Fruit fly (Drosophila melanogaster) whole organism, embryonic: Measurements from ENCODE around the gene CG11655.
A peak's percentile ranks its signal among the peaks of the same experiment; 100 is the strongest.

Source experiments
- Ada2b ChIP-seq: fragments of 200-800 bp; sonication (Bioruptor generic); IDR thresholded peaks from 2 replicates; pipeline ENCODE4 v1.3.6; 2022; ENCODE audit warnings: missing biosample characterization, missing genetic modification characterization
- Adf1 ChIP-seq: fragments of 200-800 bp; sonication (Bioruptor generic); IDR thresholded peaks from 2 replicates; pipeline ENCODE4 v1.3.6; 2022; ENCODE audit warnings: missing biosample characterization, missing genetic modification characterization
- BEAF-32 ChIP-seq: fragments of 200-800 bp; sonication (Bioruptor generic); optimal IDR thresholded peaks from 3 replicates; lab custom pipeline; 2017; ENCODE audit warnings: missing biosample characterization, missing genetic modification characterization, mild to moderate bottlenecking, moderate library complexity, missing genetic modification reagents
- Blimp-1 ChIP-seq: fragments of 200-800 bp; sonication (Bioruptor generic); optimal IDR thresholded peaks from 3 replicates; lab custom pipeline; 2018; ENCODE audit warnings: missing biosample characterization, missing genetic modification characterization, mild to moderate bottlenecking, moderate library complexity, missing genetic modification reagents
- CG1024 ChIP-seq: fragments of 200-800 bp; sonication (Bioruptor generic); IDR thresholded peaks from 2 replicates; pipeline ENCODE4 v1.3.6; 2022; ENCODE audit warnings: missing biosample characterization, missing genetic modification characterization
- CG12155 ChIP-seq: fragments of 200-800 bp; sonication (Bioruptor generic); optimal IDR thresholded peaks from 3 replicates; lab custom pipeline; 2016; ENCODE audit warnings: missing biosample characterization, missing genetic modification characterization
- CG14667 ChIP-seq: fragments of 200-800 bp; sonication (Bioruptor generic); IDR thresholded peaks from 2 replicates; pipeline ENCODE4 v1.3.6; 2022; ENCODE audit warnings: missing biosample characterization, missing genetic modification characterization
- CG14965 ChIP-seq: fragments of 200-800 bp; sonication (Bioruptor generic); optimal IDR thresholded peaks from 2 replicates; lab custom pipeline; 2016; ENCODE audit warnings: missing biosample characterization, missing genetic modification characterization, borderline replicate concordance
- CG17385 ChIP-seq: fragments of 200-800 bp; sonication (Bioruptor generic); optimal IDR thresholded peaks from 3 replicates; lab custom pipeline; 2018; ENCODE audit warnings: missing biosample characterization, mild to moderate bottlenecking, missing genetic modification characterization
- CG2116 ChIP-seq: fragments of 200-800 bp; sonication (Bioruptor generic); optimal IDR thresholded peaks from 3 replicates; lab custom pipeline; 2018; ENCODE audit warnings: missing biosample characterization, mild to moderate bottlenecking, missing genetic modification characterization
- CG31224 ChIP-seq: fragments of 200-800 bp; sonication (Bioruptor generic); IDR thresholded peaks from 2 replicates; pipeline ENCODE4 v1.3.6; 2022; ENCODE audit warnings: missing biosample characterization, missing genetic modification characterization
- CG32532 ChIP-seq: fragments of 200-800 bp; sonication (Bioruptor generic); IDR thresholded peaks from 2 replicates; pipeline ENCODE4 v1.3.6; 2022; ENCODE audit warnings: missing biosample characterization, missing genetic modification characterization
- CG34224 ChIP-seq: fragments of 200-800 bp; sonication (Bioruptor generic); IDR thresholded peaks from 3 replicates; pipeline ENCODE4 v1.3.6; 2022; ENCODE audit warnings: missing biosample characterization, missing genetic modification characterization; ENCODE audit not compliant: partially characterized antibody
- CG6272 ChIP-seq: fragments of 200-800 bp; sonication (Bioruptor generic); IDR thresholded peaks from 2 replicates; pipeline ENCODE4 v1.3.6; 2022; ENCODE audit warnings: missing biosample characterization, missing genetic modification characterization
- CG8388 ChIP-seq: fragments of 200-800 bp; sonication (Bioruptor generic); optimal IDR thresholded peaks from 2 replicates; lab custom pipeline; 2019; ENCODE audit warnings: missing biosample characterization, mild to moderate bottlenecking, missing genetic modification characterization, moderate library complexity
- CG9215 ChIP-seq: fragments of 200-800 bp; sonication (Bioruptor generic); IDR thresholded peaks from 2 replicates; pipeline ENCODE4 v1.3.6; 2022; ENCODE audit warnings: missing biosample characterization, missing genetic modification characterization
- CG9437 ChIP-seq: fragments of 200-800 bp; sonication (Bioruptor generic); optimal IDR thresholded peaks from 2 replicates; lab custom pipeline; 2018; ENCODE audit warnings: missing biosample characterization, mild to moderate bottlenecking, missing genetic modification characterization
- CG9727 ChIP-seq: fragments of 200-800 bp; sonication (Bioruptor generic); optimal IDR thresholded peaks from 3 replicates; lab custom pipeline; 2017; ENCODE audit warnings: missing biosample characterization, mild to moderate bottlenecking, missing genetic modification characterization
- CrebB ChIP-seq: fragments of 200-800 bp; sonication (Bioruptor generic); optimal IDR thresholded peaks from 3 replicates; lab custom pipeline; 2018; ENCODE audit warnings: missing biosample characterization, mild to moderate bottlenecking, missing genetic modification characterization
- Dll ChIP-seq: fragments of 200-800 bp; sonication (Bioruptor generic); IDR thresholded peaks from 4 replicates; pipeline ENCODE4 v1.3.6; 2022; ENCODE audit warnings: missing biosample characterization, missing genetic modification characterization; ENCODE audit not compliant: partially characterized antibody
- Doc3 ChIP-seq: fragments of 200-800 bp; sonication (Bioruptor generic); IDR thresholded peaks from 3 replicates; pipeline ENCODE4 v1.3.6; 2022; ENCODE audit warnings: missing biosample characterization, missing genetic modification characterization; ENCODE audit not compliant: partially characterized antibody
- Fer3 ChIP-seq: fragments of 200-800 bp; sonication (Bioruptor generic); optimal IDR thresholded peaks from 2 replicates; lab custom pipeline; 2018; ENCODE audit warnings: missing biosample characterization, mild to moderate bottlenecking, missing genetic modification characterization, moderate library complexity
- HLH4C ChIP-seq: fragments of 200-800 bp; sonication (Bioruptor generic); IDR thresholded peaks from 3 replicates; pipeline ENCODE4 v1.3.6; 2022; ENCODE audit warnings: missing biosample characterization, missing genetic modification characterization; ENCODE audit not compliant: partially characterized antibody
- Hr39 ChIP-seq: fragments of >200 bp; optimal IDR thresholded peaks from 2 replicates; lab custom pipeline; 2017
- NK7.1 ChIP-seq: fragments of 200-800 bp; sonication (Bioruptor generic); optimal IDR thresholded peaks from 3 replicates; lab custom pipeline; 2016; ENCODE audit warnings: missing biosample characterization, missing genetic modification characterization
- Opbp ChIP-seq: fragments of 200-800 bp; sonication (Bioruptor generic); IDR thresholded peaks from 3 replicates; pipeline ENCODE4 v1.3.6; 2022; ENCODE audit warnings: missing biosample characterization, missing genetic modification characterization; ENCODE audit not compliant: partially characterized antibody
- ase ChIP-seq: fragments of 200-800 bp; sonication (Bioruptor generic); IDR thresholded peaks from 3 replicates; pipeline ENCODE4 v1.3.6; 2022; ENCODE audit warnings: missing biosample characterization, missing genetic modification characterization
- az2 ChIP-seq: fragments of 200-800 bp; sonication (Bioruptor generic); optimal IDR thresholded peaks from 3 replicates; lab custom pipeline; 2016; ENCODE audit warnings: missing biosample characterization, missing genetic modification characterization
- crc ChIP-seq: fragments of 200-800 bp; sonication (Bioruptor generic); optimal IDR thresholded peaks from 2 replicates; lab custom pipeline; 2016; ENCODE audit warnings: missing biosample characterization, missing genetic modification characterization
- crol ChIP-seq: fragments of 200-800 bp; sonication (Bioruptor generic); IDR thresholded peaks from 2 replicates; pipeline ENCODE4 v1.3.6; 2022; ENCODE audit warnings: missing biosample characterization, missing genetic modification characterization
- crp ChIP-seq, 2 experiments: fragments of 200-800 bp; sonication (Bioruptor generic); optimal IDR thresholded peaks; 2 replicates in 1 of 2; 3 replicates in 1 of 2; lab custom pipeline; 2017; ENCODE audit warnings: missing biosample characterization in 2 of 2, missing genetic modification characterization in 2 of 2, mild to moderate bottlenecking in 1 of 2, moderate library complexity in 1 of 2
- dati ChIP-seq: fragments of 200-800 bp; sonication (Bioruptor generic); IDR thresholded peaks from 2 replicates; pipeline ENCODE4 v1.3.6; 2022; ENCODE audit warnings: missing biosample characterization, missing genetic modification characterization
- esg ChIP-seq: fragments of 200-800 bp; sonication (Bioruptor generic); conservative IDR thresholded peaks from 2 replicates; pipeline ENCODE4 v1.3.6; 2022; ENCODE audit warnings: missing biosample characterization, missing genetic modification characterization
- eve ChIP-seq, 2 experiments: fragments of >200 bp; optimal IDR thresholded peaks; 2 replicates each; lab custom pipeline; 2017; ENCODE audit warnings: missing biosample characterization in 2 of 2, missing genetic modification characterization in 2 of 2
- ewg ChIP-seq: fragments of 200-800 bp; sonication (Bioruptor generic); optimal IDR thresholded peaks from 3 replicates; lab custom pipeline; 2017; ENCODE audit warnings: mild to moderate bottlenecking, missing biosample characterization, missing genetic modification reagents, missing genetic modification characterization
- gem ChIP-seq: fragments of 200-800 bp; sonication (Bioruptor generic); optimal IDR thresholded peaks from 2 replicates; lab custom pipeline; 2019; ENCODE audit warnings: missing biosample characterization, mild to moderate bottlenecking, missing genetic modification characterization, moderate library complexity
- grau ChIP-seq: fragments of 200-800 bp; optimal IDR thresholded peaks from 3 replicates; lab custom pipeline; 2019; ENCODE audit warnings: missing biosample characterization, mild to moderate bottlenecking, missing genetic modification characterization, moderate library complexity
- hb ChIP-seq: fragments of 200-800 bp; sonication (Bioruptor generic); IDR thresholded peaks from 3 replicates; pipeline ENCODE4 v1.3.6; 2022; ENCODE audit warnings: missing biosample characterization, missing genetic modification characterization; ENCODE audit not compliant: partially characterized antibody
- hbn ChIP-seq: fragments of 200-800 bp; sonication (Bioruptor generic); IDR thresholded peaks from 2 replicates; pipeline ENCODE4 v1.3.6; 2022; ENCODE audit warnings: missing biosample characterization, missing genetic modification characterization; ENCODE audit not compliant: partially characterized antibody
- mam ChIP-seq: fragments of 200-800 bp; sonication (Bioruptor generic); optimal IDR thresholded peaks from 3 replicates; lab custom pipeline; 2016; ENCODE audit warnings: missing biosample characterization, missing genetic modification characterization
- mld ChIP-seq: fragments of 200-800 bp; sonication (Bioruptor generic); IDR thresholded peaks from 3 replicates; pipeline ENCODE4 v1.3.6; 2022; ENCODE audit warnings: missing biosample characterization, missing genetic modification characterization; ENCODE audit not compliant: partially characterized antibody
- nmo ChIP-seq: fragments of 200-800 bp; sonication (Bioruptor generic); optimal IDR thresholded peaks from 2 replicates; lab custom pipeline; 2018; ENCODE audit warnings: missing biosample characterization, mild to moderate bottlenecking, missing genetic modification characterization, moderate library complexity
- pum ChIP-seq: fragments of 200-800 bp; sonication (Bioruptor generic); optimal IDR thresholded peaks from 2 replicates; lab custom pipeline; 2016; ENCODE audit warnings: missing biosample characterization, missing genetic modification characterization
- pzg ChIP-seq: fragments of 200-800 bp; sonication (Bioruptor generic); optimal IDR thresholded peaks from 3 replicates; lab custom pipeline; 2018; ENCODE audit warnings: missing biosample characterization, mild to moderate bottlenecking, missing genetic modification characterization, moderate library complexity
- row ChIP-seq: fragments of 200-800 bp; sonication (Bioruptor generic); IDR thresholded peaks from 3 replicates; pipeline ENCODE4 v1.3.6; 2022; ENCODE audit warnings: missing biosample characterization, missing genetic modification characterization
- sens ChIP-seq: fragments of 200-800 bp; sonication (Bioruptor generic); peaks from one replicate; lab custom pipeline; 2016; ENCODE audit warnings: missing biosample characterization, missing genetic modification characterization
- sisA ChIP-seq: fragments of 200-800 bp; sonication (Bioruptor generic); IDR thresholded peaks from 2 replicates; pipeline ENCODE4 v1.3.6; 2022; ENCODE audit warnings: missing biosample characterization, missing genetic modification characterization
- sqz ChIP-seq: fragments of 200-800 bp; sonication (Bioruptor generic); optimal IDR thresholded peaks from 3 replicates; lab custom pipeline; 2018; ENCODE audit warnings: missing biosample characterization, mild to moderate bottlenecking, missing genetic modification characterization
- stwl ChIP-seq: fragments of 200-800 bp; sonication (Bioruptor generic); optimal IDR thresholded peaks from 3 replicates; lab custom pipeline; 2018; ENCODE audit warnings: missing biosample characterization, mild to moderate bottlenecking, missing genetic modification characterization, moderate library complexity
- vnd ChIP-seq: fragments of 200-800 bp; sonication (Bioruptor generic); IDR thresholded peaks from 3 replicates; pipeline ENCODE4 v1.3.6; 2022; ENCODE audit warnings: missing biosample characterization, missing genetic modification characterization; ENCODE audit not compliant: partially characterized antibody

CG11655 gene

DNA sequence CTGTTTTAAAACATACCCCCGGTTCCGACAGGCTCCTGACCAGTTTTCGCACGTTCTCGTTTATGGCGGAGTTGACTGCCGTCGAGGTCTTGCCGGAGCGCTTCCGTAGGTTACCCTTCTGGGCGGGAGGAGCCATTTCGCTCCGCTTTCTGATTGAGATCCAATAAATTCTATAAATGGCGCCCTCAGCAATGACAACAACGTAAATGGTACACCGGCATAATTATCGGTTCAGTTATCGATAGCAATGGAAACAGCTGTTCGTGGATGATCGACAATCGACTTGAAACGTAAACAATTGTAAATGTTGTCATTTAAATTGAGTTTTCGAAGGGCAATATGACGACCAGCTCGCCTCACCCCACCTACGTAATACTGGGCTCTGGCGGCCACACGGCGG lies 18.6 kb downstream of the CG11655 start, which contains the start of the genes Grip128 and Alg14 (continued):
- TF ChIP-seq crol (no peak), CG32532 (GFP tag; lab: Robert Waterston, UW) (no peak), nmo (GFP tag; lab: Kevin White, UChicago) (no peak), Doc3 (GFP tag; lab: Robert Waterston, UW) (peak; percentile 49; the same call in 1 of the 3 replicates), mld (GFP tag; lab: Robert Waterston, UW) (0 out of 3 replicates have a peak, but pooled peaks have one; percentile 45), CG14965 (GFP tag; lab: Kevin White, UChicago) (no peak), Dll (GFP tag; lab: Robert Waterston, UW) (peak; percentile 68), CG2116 (peak; percentile 38), hbn (GFP tag; lab: Robert Waterston, UW) (0 out of 2 replicates have a peak, but pooled peaks have one; percentile 29), Fer3 (tag; lab: Kevin White, UChicago) (no peak), row (GFP tag; lab: Robert Waterston, UW) (no peak), stwl (peak; percentile 16), Ada2b (GFP tag; lab: Robert Waterston, UW) (no peak), CG9437 (GFP tag; lab: Kevin White, UChicago) (peak; percentile 51), CG8388 (no peak), CG34224 (GFP tag; lab: Robert Waterston, UW) (peak; percentile 75), mam (GFP tag; lab: Kevin White, UChicago) (no peak), CG14667 (GFP tag; lab: Robert Waterston, UW) (no peak), dati (no peak), CG12155 (no peak), CrebB (tag; lab: Kevin White, UChicago) (no peak), vnd (GFP tag; lab: Robert Waterston, UW) (0 out of 3 replicates have a peak, but pooled peaks have one; percentile 29), HLH4C (GFP tag; lab: Robert Waterston, UW) (peak; percentile 66), BEAF-32 (peak; percentile 44), CG9215 (GFP tag; lab: Robert Waterston, UW) (no peak), CG31224 (GFP tag; lab: Robert Waterston, UW) (no peak), az2 (no peak), crp (GFP tag; optimal IDR thresholded peaks at IDR 0.05; lab: Kevin White, UChicago) (peak in 1 of 2 experiments; percentile 83)

DNA sequence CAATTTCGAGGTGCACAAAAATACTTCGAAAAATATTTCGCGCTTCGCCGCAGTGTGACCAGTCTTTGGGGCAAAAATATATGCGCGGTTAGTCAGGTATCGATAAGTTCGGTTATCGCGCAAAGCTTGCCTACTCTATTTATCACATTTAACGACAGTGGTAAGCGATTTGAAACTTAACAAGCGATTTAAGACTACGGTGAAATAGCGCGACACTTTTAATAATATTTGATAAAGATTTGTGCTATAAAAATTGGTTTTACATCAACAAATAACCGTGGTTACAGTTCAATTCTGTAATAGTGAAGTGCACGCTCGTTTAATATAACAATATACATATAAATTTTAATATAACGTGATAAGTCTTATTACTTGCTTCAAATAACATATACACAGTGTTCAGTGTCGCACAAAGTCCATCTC lies 22.1 kb downstream of the CG11655 start, which contains the start of gene mh:
Gene mh (minus strand): TSS at position 34 of the 423 bp plus-strand sequence.
- TF ChIP-seq CG6272 (GFP tag; lab: Robert Waterston, UW) (no peak), grau (tag; lab: Kevin White, UChicago) (peak; percentile 55), sqz (GFP tag; lab: Kevin White, UChicago) (no peak), esg (GFP tag; lab: Robert Waterston, UW) (no peak; the same call in 1 of the 2 replicates), gem (no peak), pzg (peak; percentile 68), Opbp (peak; percentile 78), ewg (GFP tag; lab: Kevin White, UChicago) (peak; percentile 60), sisA (GFP tag; lab: Robert Waterston, UW) (peak; percentile 50), sens (no peak), eve (GFP tag; optimal IDR thresholded peaks at IDR 0.05; lab: Kevin White, UChicago) (no peak), Adf1 (GFP tag; lab: Robert Waterston, UW) (no peak), CG9727 (GFP tag; lab: Kevin White, UChicago) (peak; percentile 46), CG34224 (GFP tag; lab: Robert Waterston, UW) (peak; percentile 44; the same call in 2 of the 3 replicates), hb (GFP tag; lab: Robert Waterston, UW) (no peak), Hr39 (lab: Kevin White, UChicago) (no peak), ase (no peak), CG1024 (no peak), Blimp-1 (GFP tag; lab: Kevin White, UChicago) (no peak), CG17385 (peak; percentile 19), crc (GFP tag; lab: Kevin White, UChicago) (no peak), row (GFP tag; lab: Robert Waterston, UW) (peak; percentile 57), pum (no peak), NK7.1 (GFP tag; lab: Kevin White, UChicago) (no peak)
